Worm (Caenorhabditis elegans): ENCODE measurements around the gene col-152.

DNA sequence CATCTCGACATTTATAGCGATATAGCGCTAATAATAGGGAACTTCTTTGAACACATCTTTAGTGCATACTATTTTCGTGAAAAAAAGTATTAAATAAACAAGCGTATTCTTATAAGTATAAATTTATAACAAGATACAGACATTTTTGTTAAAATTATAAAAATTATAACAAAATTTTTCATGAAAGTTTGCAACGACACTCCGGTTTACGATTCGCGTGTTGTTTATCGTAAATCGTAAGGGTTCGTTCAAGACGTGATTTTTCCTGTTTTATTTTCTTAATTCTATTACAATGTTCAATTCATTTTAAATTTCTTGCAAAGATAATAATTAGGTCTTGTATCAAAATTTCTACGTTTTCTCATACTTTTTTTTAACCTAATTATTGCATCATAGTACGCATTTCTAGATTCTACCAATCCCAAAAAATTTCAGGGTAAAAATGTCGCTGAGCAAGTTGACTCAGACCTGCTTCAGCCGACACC lies 38.0 kb downstream of the col-152 start, which contains the start of gene scpl-4:
- TF ChIP-seq snpc-4 (tag; optimal IDR thresholded peaks at IDR 0.05) (no peak), pha-4 (tag; optimal IDR thresholded peaks at IDR 0.05) (no peak)

All from whole organism, mixed stage, embryonic.